Worm (Caenorhabditis elegans): ENCODE results near the gene pole-2.

pole-2 gene

DNA sequence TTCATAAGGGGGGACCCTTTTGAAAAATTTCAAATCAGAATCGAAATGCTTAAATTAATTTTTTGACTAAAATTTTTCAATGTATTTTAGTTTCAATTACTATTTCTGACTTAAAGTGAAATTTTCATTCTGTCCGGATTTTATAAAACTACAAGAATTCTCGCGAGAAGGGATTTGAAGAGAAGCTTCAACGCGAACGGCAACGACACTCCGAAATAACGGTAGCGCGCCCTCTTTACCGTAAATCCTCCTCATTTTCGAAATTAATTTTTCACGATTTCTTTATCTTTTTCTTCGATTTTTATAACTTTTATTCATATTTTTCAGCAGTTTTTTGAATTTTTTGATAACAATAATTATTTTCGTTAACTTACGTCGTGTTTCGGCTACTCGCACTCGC, 20.6 kb downstream of the pole-2 start:
- no peak for TF ChIP-seq tab-1 (GFP tag; IDR thresholded peaks at IDR 0.05)
- TF ChIP-seq T22C8.4 (GFP tag; IDR thresholded peaks at IDR 0.05) = no peak
- TF ChIP-seq ztf-29 (GFP tag; IDR thresholded peaks at IDR 0.05) = no peak
- TF ChIP-seq cog-1 (tag; optimal IDR thresholded peaks at IDR 0.05) = no peak

- no peak for TF ChIP-seq T22C8.4 (GFP tag; IDR thresholded peaks at IDR 0.05)
- no peak for TF ChIP-seq klf-2 (GFP tag; conservative IDR thresholded peaks at IDR 0.05)
- TF ChIP-seq ref-1 (GFP tag; conservative IDR thresholded peaks at IDR 0.05) = no peak
- TF ChIP-seq flt-1 (GFP tag; IDR thresholded peaks at IDR 0.05) = no peak
Observed at ce11 chrIV:8658122-8658521, 28.3 kb downstream of the pole-2 start, which contains the start of gene C49C8.6. Gene C49C8.6, minus strand, starts transcription at chrIV:8658222.

DNA sequence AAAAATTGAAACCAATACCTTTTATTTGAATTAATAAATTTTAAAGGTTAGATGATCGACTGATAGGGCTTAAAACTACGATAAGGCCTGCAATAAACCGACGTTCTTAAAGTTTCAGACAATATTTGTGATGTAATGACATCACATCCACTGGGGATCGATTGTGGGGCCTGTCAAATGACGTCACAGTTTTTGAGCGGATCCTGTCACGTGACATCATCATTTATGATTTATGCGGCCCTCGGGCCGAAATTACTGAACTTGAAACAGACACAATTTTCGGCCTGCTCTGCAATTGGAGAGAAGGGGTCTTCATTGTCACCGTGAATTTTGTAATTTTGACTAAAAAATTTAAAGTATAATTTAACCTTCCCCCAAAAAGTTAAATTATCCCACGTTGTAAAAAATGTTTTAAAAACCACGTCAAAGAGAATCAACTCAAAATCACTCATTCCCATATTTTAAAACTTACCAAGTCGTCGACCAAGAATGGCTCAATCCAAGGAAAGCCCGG, 32.2 kb downstream of the pole-2 start, which contains the start of gene C49C8.1:
C49C8.1 (plus strand) TSS at position 464 of the 514 bp plus-strand sequence.
- TF ChIP-seq flt-1 (GFP tag; IDR thresholded peaks at IDR 0.05) = no peak

- TF ChIP-seq ztf-23 (GFP tag; IDR thresholded peaks at IDR 0.05) (no peak), flt-1 (GFP tag; IDR thresholded peaks at IDR 0.05) (no peak), cog-1 (tag; optimal IDR thresholded peaks at IDR 0.05) (no peak), klf-2 (GFP tag; conservative IDR thresholded peaks at IDR 0.05) (no peak), tab-1 (GFP tag; IDR thresholded peaks at IDR 0.05) (no peak), ref-1 (GFP tag; conservative IDR thresholded peaks at IDR 0.05) (no peak), med-1 (GFP tag; optimal IDR thresholded peaks at IDR 0.05; ENCODE audit: insufficient read depth) (no peak), T22C8.4 (GFP tag; IDR thresholded peaks at IDR 0.05) (no peak), ztf-29 (GFP tag; IDR thresholded peaks at IDR 0.05) (no peak)
Observed at ce11 chrIV:8653592-8653991, 32.8 kb downstream of the pole-2 start, which contains the start of gene C49C8.5. Gene C49C8.5, minus strand, starts transcription at chrIV:8653664.

DNA sequence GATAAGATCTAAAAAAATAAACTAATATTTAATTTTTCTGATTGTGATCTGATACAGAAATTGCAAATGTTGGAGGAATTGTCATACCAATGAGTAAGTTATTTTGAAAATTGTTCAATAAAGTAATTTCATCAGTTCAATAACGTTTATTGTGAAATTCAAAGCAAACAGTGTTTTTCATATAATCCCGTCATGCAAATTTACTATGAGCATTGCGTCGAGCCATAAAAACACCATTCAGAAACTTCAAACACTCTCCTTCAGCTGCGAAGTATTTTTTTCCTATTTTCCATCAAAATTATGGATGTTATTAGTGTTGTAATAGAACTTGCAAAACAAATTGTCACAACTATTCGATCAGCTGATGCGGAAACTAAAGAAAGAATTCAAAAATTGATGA, 34.6 kb downstream of the pole-2 start, which contains the start of gene C49C8.8:
C49C8.8 (plus strand) TSS at position 301 of the 400 bp plus-strand sequence.
- no peak for TF ChIP-seq med-1 (GFP tag; optimal IDR thresholded peaks at IDR 0.05; ENCODE audit: insufficient read depth)

- TF ChIP-seq tab-1 (GFP tag; IDR thresholded peaks at IDR 0.05) (no peak), ztf-23 (GFP tag; IDR thresholded peaks at IDR 0.05) (no peak), ztf-29 (GFP tag; IDR thresholded peaks at IDR 0.05) (no peak), flt-1 (GFP tag; IDR thresholded peaks at IDR 0.05) (no peak), T22C8.4 (GFP tag; IDR thresholded peaks at IDR 0.05) (no peak), med-1 (GFP tag; optimal IDR thresholded peaks at IDR 0.05; ENCODE audit: insufficient read depth) (no peak), cog-1 (tag; optimal IDR thresholded peaks at IDR 0.05) (no peak), klf-2 (GFP tag; conservative IDR thresholded peaks at IDR 0.05) (no peak), ref-1 (GFP tag; conservative IDR thresholded peaks at IDR 0.05) (no peak)
Observed at ce11 chrIV:8650696-8651095, 35.7 kb downstream of the pole-2 start, which contains the start of gene C49C8.2. Gene C49C8.2, plus strand, starts transcription at chrIV:8651088.

DNA sequence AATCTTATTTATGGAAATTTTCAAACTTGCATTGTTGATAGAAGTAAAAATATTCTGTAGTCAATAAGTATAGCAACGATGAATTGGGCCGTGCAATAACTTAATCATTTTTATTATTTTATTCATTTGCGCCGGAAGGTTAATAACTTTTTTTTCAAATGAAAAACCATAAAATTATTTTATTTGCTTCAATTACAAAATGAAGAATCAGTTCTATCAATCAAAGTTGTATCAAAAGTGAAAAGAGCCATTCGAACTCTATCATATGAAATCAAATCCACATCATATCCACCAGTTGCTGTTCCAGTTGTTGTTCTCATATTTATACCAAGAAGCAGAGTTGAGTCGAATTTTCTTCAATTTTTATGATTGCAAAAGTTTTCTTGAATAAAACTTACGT, 37.9 kb downstream of the pole-2 start, which contains the start of gene cyp-33E1:
cyp-33E1 (minus strand) TSS at position 101 of the 400 bp plus-strand sequence.
- TF ChIP-seq klf-2 (GFP tag; conservative IDR thresholded peaks at IDR 0.05) (no peak), med-1 (GFP tag; optimal IDR thresholded peaks at IDR 0.05; ENCODE audit: insufficient read depth) (no peak), T22C8.4 (GFP tag; IDR thresholded peaks at IDR 0.05) (no peak), flt-1 (GFP tag; IDR thresholded peaks at IDR 0.05) (no peak), ref-1 (GFP tag; conservative IDR thresholded peaks at IDR 0.05) (no peak), ztf-23 (GFP tag; IDR thresholded peaks at IDR 0.05) (no peak)

ce11 chrIV:8644432-8644831, 42.0 kb downstream of the pole-2 start, which contains the start of gene C49C8.3:
Gene C49C8.3, plus strand, starts transcription at chrIV:8644732.
- TF ChIP-seq T22C8.4 (GFP tag; IDR thresholded peaks at IDR 0.05) (no peak), ztf-29 (GFP tag; IDR thresholded peaks at IDR 0.05) (no peak), klf-2 (GFP tag; conservative IDR thresholded peaks at IDR 0.05) (no peak), flt-1 (GFP tag; IDR thresholded peaks at IDR 0.05) (no peak), tab-1 (GFP tag; IDR thresholded peaks at IDR 0.05) (no peak), ztf-23 (GFP tag; IDR thresholded peaks at IDR 0.05) (no peak), ref-1 (GFP tag; conservative IDR thresholded peaks at IDR 0.05) (no peak), med-1 (GFP tag; optimal IDR thresholded peaks at IDR 0.05; ENCODE audit: insufficient read depth) (no peak), cog-1 (tag; optimal IDR thresholded peaks at IDR 0.05) (no peak)

DNA sequence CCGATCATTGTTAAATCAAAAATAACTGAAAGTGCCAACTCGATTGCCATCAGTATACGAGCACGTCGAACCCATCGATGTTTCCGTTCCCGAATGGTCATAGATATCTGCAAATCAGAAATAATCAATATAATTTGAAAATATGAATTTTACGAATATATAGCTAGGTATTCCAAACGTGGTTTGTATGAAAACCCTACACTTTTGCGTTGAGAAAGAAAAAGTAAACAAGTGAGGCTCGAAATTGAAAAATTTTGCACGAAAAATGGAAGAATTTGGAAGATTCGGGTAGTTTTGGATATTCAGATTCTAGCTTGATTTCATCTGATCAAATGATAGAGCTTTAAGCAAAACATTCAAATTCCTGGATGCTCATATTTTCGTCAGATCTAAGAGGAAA, 47.6 kb downstream of the pole-2 start, which contains the start of gene F42A9.9:
F42A9.9 (minus strand) TSS at position 101 of the 400 bp plus-strand sequence.
- TF ChIP-seq T22C8.4 (GFP tag; IDR thresholded peaks at IDR 0.05) = no peak
- TF ChIP-seq klf-2 (GFP tag; conservative IDR thresholded peaks at IDR 0.05) = no peak
- no peak for TF ChIP-seq flt-1 (GFP tag; IDR thresholded peaks at IDR 0.05)
- no peak for TF ChIP-seq ref-1 (GFP tag; conservative IDR thresholded peaks at IDR 0.05)
